Worm (Caenorhabditis elegans) whole organism, L4 larva: Measurements from ENCODE around the gene nep-15.
A peak's percentile ranks its signal among the peaks of the same experiment; 100 is the strongest.

Experiments used
- F37D6.2 ChIP-seq: sonication (generic microtip); optimal IDR thresholded peaks from 2 replicates; lab custom pipeline; 2016; ENCODE audit warnings: mild to moderate bottlenecking, missing genetic modification characterization, missing compliant biosample characterization
- F44E2.7 ChIP-seq: fragments of 200-800 bp; sonication (Bioruptor generic); IDR thresholded peaks from 2 replicates; pipeline ENCODE4 v2.1.2; 2022; ENCODE audit warnings: missing genetic modification characterization, missing compliant biosample characterization
- F49E8.2 ChIP-seq: sonication (generic microtip); optimal IDR thresholded peaks from 2 replicates; lab custom pipeline; 2016; ENCODE audit warnings: missing compliant biosample characterization, mild to moderate bottlenecking, missing genetic modification characterization, borderline replicate concordance
- R02D3.7 ChIP-seq: fragments of 150-350 bp; sonication (generic microtip); optimal IDR thresholded peaks from 3 replicates; lab custom pipeline; 2014; ENCODE audit warnings: missing biosample characterization, missing genetic modification characterization
- T20F7.1 ChIP-seq: fragments of 200-800 bp; sonication (Bioruptor generic); optimal IDR thresholded peaks from 2 replicates; lab custom pipeline; 2018; ENCODE audit warnings: mild to moderate bottlenecking, missing genetic modification characterization, missing compliant biosample characterization
- Y105C5A.15 ChIP-seq: fragments of 200-800 bp; sonication (Bioruptor generic); IDR thresholded peaks from 2 replicates; pipeline ENCODE4 v1.3.6; 2022; ENCODE audit warnings: missing genetic modification characterization, missing compliant biosample characterization
- Y48G9A.11 ChIP-seq: fragments of 200-800 bp; sonication (Bioruptor generic); IDR thresholded peaks from 2 replicates; pipeline ENCODE4 v1.3.6; 2022; ENCODE audit warnings: missing genetic modification reagents, missing genetic modification characterization, missing compliant biosample characterization
- Y5F2A.4 ChIP-seq: fragments of 200-800 bp; sonication (Bioruptor generic); optimal IDR thresholded peaks from 2 replicates; lab custom pipeline; 2018; ENCODE audit warnings: mild to moderate bottlenecking, missing genetic modification characterization, missing compliant biosample characterization
- aly-2 ChIP-seq: sonication (generic microtip); optimal IDR thresholded peaks from 2 replicates; lab custom pipeline; 2018; ENCODE audit warnings: missing biosample characterization, missing genetic modification characterization
- ama-1 ChIP-seq: fragments of 150-350 bp; optimal IDR thresholded peaks from 2 replicates; lab custom pipeline; 2014; ENCODE audit warnings: inconsistent platforms, mixed read lengths
- ceh-20 ChIP-seq: fragments of 200-800 bp; sonication (Bioruptor generic); IDR thresholded peaks from 2 replicates; pipeline ENCODE4 v1.3.6; 2022; ENCODE audit warnings: missing genetic modification reagents, missing genetic modification characterization, missing compliant biosample characterization
- ceh-28 ChIP-seq: fragments of 150-350 bp; optimal IDR thresholded peaks from 2 replicates; lab custom pipeline; 2014; ENCODE audit warnings: missing biosample characterization, missing genetic modification reagents, missing genetic modification characterization
- ceh-32 ChIP-seq: sonication (generic microtip); optimal IDR thresholded peaks from 2 replicates; lab custom pipeline; 2016; ENCODE audit warnings: mild to moderate bottlenecking, missing genetic modification characterization, missing compliant biosample characterization; ENCODE audit not compliant: poor library complexity
- ceh-82 ChIP-seq: sonication (generic microtip); optimal IDR thresholded peaks from 2 replicates; lab custom pipeline; 2017; ENCODE audit warnings: missing biosample characterization, missing genetic modification characterization
- cey-2 ChIP-seq: sonication (generic microtip); optimal IDR thresholded peaks from 3 replicates; lab custom pipeline; 2017; ENCODE audit warnings: missing genetic modification characterization, mild to moderate bottlenecking, missing compliant biosample characterization, antibody characterized with exemption, borderline replicate concordance; ENCODE audit not compliant: insufficient read depth
- daf-12 ChIP-seq: fragments of 150-350 bp; optimal IDR thresholded peaks from 2 replicates; lab custom pipeline; 2014; ENCODE audit warnings: missing biosample characterization, missing genetic modification reagents, missing genetic modification characterization
- daf-19 ChIP-seq: fragments of 200-800 bp; sonication (Bioruptor generic); conservative IDR thresholded peaks from 2 replicates; pipeline ENCODE4 v1.3.6; 2022; ENCODE audit warnings: missing genetic modification characterization, missing compliant biosample characterization
- dmd-8 ChIP-seq: fragments of 200-800 bp; sonication (Bioruptor generic); IDR thresholded peaks from 2 replicates; pipeline ENCODE4 v1.3.6; 2022; ENCODE audit warnings: missing genetic modification characterization, missing compliant biosample characterization
- duxl-1 ChIP-seq: sonication (generic microtip); optimal IDR thresholded peaks from 2 replicates; lab custom pipeline; 2016; ENCODE audit warnings: mild to moderate bottlenecking, missing genetic modification characterization, moderate library complexity, missing compliant biosample characterization; ENCODE audit not compliant: poor library complexity
- dve-1 ChIP-seq: sonication (generic microtip); optimal IDR thresholded peaks from 2 replicates; lab custom pipeline; 2017; ENCODE audit warnings: antibody characterized with exemption, mild to moderate bottlenecking, missing genetic modification characterization, missing compliant biosample characterization; ENCODE audit not compliant: insufficient read depth
- egl-43 ChIP-seq: fragments of 200-800 bp; sonication (Bioruptor generic); IDR thresholded peaks from 2 replicates; pipeline ENCODE4 v1.3.6; 2022; ENCODE audit warnings: missing genetic modification reagents, missing genetic modification characterization, missing compliant biosample characterization
- hlh-11 ChIP-seq: fragments of 200-800 bp; sonication (Bioruptor generic); optimal IDR thresholded peaks from 2 replicates; lab custom pipeline; 2018; ENCODE audit warnings: mild to moderate bottlenecking, missing genetic modification characterization, missing compliant biosample characterization
- hlh-30 ChIP-seq: sonication (generic microtip); optimal IDR thresholded peaks from 2 replicates; lab custom pipeline; 2017; ENCODE audit warnings: antibody characterized with exemption, mild to moderate bottlenecking, missing genetic modification characterization, missing compliant biosample characterization; ENCODE audit not compliant: insufficient read depth
- jun-1 ChIP-seq: fragments of 150-350 bp; optimal IDR thresholded peaks from 2 replicates; lab custom pipeline; 2014; ENCODE audit warnings: missing biosample characterization, missing genetic modification reagents, missing genetic modification characterization
- lim-7 ChIP-seq: fragments of 200-800 bp; sonication (Bioruptor generic); IDR thresholded peaks from 2 replicates; pipeline ENCODE4 v1.3.6; 2022; ENCODE audit warnings: missing genetic modification characterization, missing compliant biosample characterization
- lin-1 ChIP-seq: fragments of 200-800 bp; sonication (Bioruptor generic); IDR thresholded peaks from 2 replicates; pipeline ENCODE4 v1.3.6; 2022; ENCODE audit warnings: missing genetic modification reagents, missing genetic modification characterization, missing compliant biosample characterization
- lin-13 ChIP-seq: fragments of 150-350 bp; optimal IDR thresholded peaks from 2 replicates; lab custom pipeline; 2014; ENCODE audit warnings: missing biosample characterization, missing genetic modification reagents, missing genetic modification characterization
- lin-38 ChIP-seq: fragments of 200-800 bp; sonication (Bioruptor generic); IDR thresholded peaks from 2 replicates; pipeline ENCODE4 v1.3.6; 2022; ENCODE audit warnings: missing genetic modification reagents, missing genetic modification characterization, missing compliant biosample characterization
- lin-39 ChIP-seq: fragments of 150-350 bp; optimal IDR thresholded peaks from 2 replicates; lab custom pipeline; 2014; ENCODE audit warnings: missing biosample characterization, missing genetic modification reagents, missing genetic modification characterization
- lir-3 ChIP-seq: sonication (generic microtip); optimal IDR thresholded peaks from 2 replicates; lab custom pipeline; 2016; ENCODE audit warnings: mild to moderate bottlenecking, missing genetic modification characterization, missing compliant biosample characterization
- madf-5 ChIP-seq, 2 experiments: fragments of 200-800 bp; sonication (Bioruptor generic); IDR thresholded peaks; 2 replicates each; pipeline ENCODE4 v1.3.6; 2022; ENCODE audit warnings: missing compliant biosample characterization in 2 of 2, missing genetic modification characterization in 2 of 2
- madf-9 ChIP-seq: fragments of 200-800 bp; sonication (Bioruptor generic); conservative IDR thresholded peaks from 2 replicates; pipeline ENCODE4 v1.3.6; 2022; ENCODE audit warnings: missing genetic modification reagents, missing genetic modification characterization, missing compliant biosample characterization
- mep-1 ChIP-seq: fragments of 150-350 bp; sonication (generic microtip); optimal IDR thresholded peaks from 3 replicates; lab custom pipeline; 2014; ENCODE audit warnings: missing biosample characterization, missing genetic modification characterization
- mxl-3 ChIP-seq: fragments of 200-800 bp; sonication (Bioruptor generic); optimal IDR thresholded peaks from 2 replicates; lab custom pipeline; 2018; ENCODE audit warnings: mild to moderate bottlenecking, missing genetic modification characterization, missing compliant biosample characterization
- nhr-102 ChIP-seq: sonication (generic microtip); optimal IDR thresholded peaks from 2 replicates; lab custom pipeline; 2016; ENCODE audit warnings: mild to moderate bottlenecking, missing genetic modification characterization, moderate library complexity, missing compliant biosample characterization
- nhr-237 ChIP-seq: sonication (generic microtip); optimal IDR thresholded peaks from 2 replicates; lab custom pipeline; 2017; ENCODE audit warnings: missing biosample characterization, missing genetic modification characterization
- nhr-28 ChIP-seq: fragments of 150-350 bp; optimal IDR thresholded peaks from 2 replicates; lab custom pipeline; 2014; ENCODE audit warnings: missing biosample characterization, missing genetic modification characterization
- nhr-41 ChIP-seq: fragments of 200-800 bp; sonication (Bioruptor generic); IDR thresholded peaks from 2 replicates; pipeline ENCODE4 v1.3.6; 2022; ENCODE audit warnings: missing genetic modification reagents, missing genetic modification characterization, missing compliant biosample characterization
- nhr-76 ChIP-seq: fragments of 150-350 bp; optimal IDR thresholded peaks from 2 replicates; lab custom pipeline; 2014; ENCODE audit warnings: missing biosample characterization, missing genetic modification characterization
- saeg-2 ChIP-seq: fragments of 200-800 bp; sonication (Bioruptor generic); IDR thresholded peaks from 2 replicates; pipeline ENCODE4 v1.3.6; 2022; ENCODE audit warnings: missing genetic modification reagents, missing genetic modification characterization, missing compliant biosample characterization
- skn-1 ChIP-seq: fragments of 150-350 bp; optimal IDR thresholded peaks from 2 replicates; lab custom pipeline; 2014; ENCODE audit warnings: missing biosample characterization, missing genetic modification characterization
- snpc-1.2 ChIP-seq: fragments of 200-800 bp; sonication (Bioruptor generic); IDR thresholded peaks from 2 replicates; pipeline ENCODE4 v1.3.6; 2022; ENCODE audit warnings: missing genetic modification reagents, missing genetic modification characterization, missing compliant biosample characterization
- spr-3 ChIP-seq: fragments of 200-800 bp; sonication (Bioruptor generic); optimal IDR thresholded peaks from 2 replicates; lab custom pipeline; 2018; ENCODE audit warnings: mild to moderate bottlenecking, missing genetic modification characterization, missing compliant biosample characterization
- tra-1 ChIP-seq: fragments of 200-800 bp; sonication (Bioruptor generic); IDR thresholded peaks from 2 replicates; pipeline ENCODE4 v1.3.6; 2022; ENCODE audit warnings: missing genetic modification reagents, missing genetic modification characterization, missing compliant biosample characterization
- unc-62 ChIP-seq, 3 experiments: fragments of 150-350 bp in 1 of 3; sonication (generic microtip); optimal IDR thresholded peaks in 2 of 3; peaks in 1 of 3; 1 replicate in 1 of 3; 2 replicates in 2 of 3; lab custom pipeline; 2014 to 2017; ENCODE audit warnings: missing biosample characterization in 3 of 3, missing genetic modification characterization in 3 of 3, missing genetic modification reagents in 3 of 3, missing genotype in 1 of 3
- vab-7 ChIP-seq: fragments of 200-800 bp; sonication (Bioruptor generic); IDR thresholded peaks from 2 replicates; pipeline ENCODE4 v1.3.6; 2022; ENCODE audit warnings: missing genetic modification reagents, missing genetic modification characterization, missing compliant biosample characterization
- zag-1 ChIP-seq: fragments of 150-350 bp; optimal IDR thresholded peaks from 2 replicates; lab custom pipeline; 2014; ENCODE audit warnings: missing biosample characterization, missing genetic modification characterization
- zip-2 ChIP-seq: fragments of 150-350 bp; optimal IDR thresholded peaks from 2 replicates; lab custom pipeline; 2014; ENCODE audit warnings: missing biosample characterization, missing genetic modification characterization
- ztf-7 ChIP-seq: fragments of 150-350 bp; optimal IDR thresholded peaks from 2 replicates; lab custom pipeline; 2014; ENCODE audit warnings: missing biosample characterization, missing genetic modification characterization

The nep-15 gene

ce11 chrX:8404308-8405085, 32.5 kb downstream of the nep-15 start (continued):
- TF ChIP-seq zip-2 = peak; percentile 83
- TF ChIP-seq spr-3 (GFP tag; lab: Kevin White, UChicago) = peak; percentile 89
- TF ChIP-seq daf-19 = peak; percentile 95
- no peak for TF ChIP-seq daf-12 (tag; lab: Kevin White, UChicago)
- peak; percentile 95 for TF ChIP-seq snpc-1.2
- peak in 1 of 2 experiments; percentile 92; a peak in 3 of 4 replicates for TF ChIP-seq madf-5 (GFP tag; IDR thresholded peaks at IDR 0.05; lab: Robert Waterston, UW)
- peak; percentile 90 for TF ChIP-seq Y48G9A.11 (GFP tag; lab: Robert Waterston, UW)
- peak; percentile 99 for TF ChIP-seq egl-43 (GFP tag; lab: Robert Waterston, UW)
- peak; percentile 81 for TF ChIP-seq lin-13
- TF ChIP-seq zag-1 (tag; lab: Kevin White, UChicago) = peak; percentile 24
- peak; percentile 79 for TF ChIP-seq F49E8.2 (tag; lab: Kevin White, UChicago)
- peak; percentile 95 for TF ChIP-seq ceh-20 (GFP tag; lab: Robert Waterston, UW)
- TF ChIP-seq saeg-2 (GFP tag; lab: Robert Waterston, UW) = peak; percentile 85
- TF ChIP-seq hlh-11 = peak; percentile 93
- TF ChIP-seq nhr-28 = peak; percentile 79
- peak; percentile 85 for TF ChIP-seq hlh-30 (tag; lab: Kevin White, UChicago)
- peak; percentile 97 for TF ChIP-seq dmd-8 (GFP tag; lab: Robert Waterston, UW)
- TF ChIP-seq vab-7 (GFP tag; lab: Robert Waterston, UW) = peak; percentile 99
- peak; percentile 94 for TF ChIP-seq madf-9
- no peak for TF ChIP-seq skn-1 (tag; lab: Kevin White, UChicago)
- peak; percentile 99 for TF ChIP-seq lim-7 (GFP tag; lab: Robert Waterston, UW)
- TF ChIP-seq ceh-28 = no peak
- TF ChIP-seq unc-62 (GFP tag; optimal IDR thresholded peaks at IDR 0.05 in 1 of 2; lab: Kevin White, UChicago) = peak in 1 of 2 experiments; percentile 90
- TF ChIP-seq unc-62 (tag; optimal IDR thresholded peaks at IDR 0.05; lab: Kevin White, UChicago) = no peak
- peak; percentile 96 for TF ChIP-seq F44E2.7 (GFP tag; lab: Robert Waterston, UW)
- peak; percentile 67 for TF ChIP-seq ztf-7
- no peak for TF ChIP-seq ceh-82 (tag; lab: Kevin White, UChicago)
- TF ChIP-seq lin-38 (GFP tag; lab: Robert Waterston, UW) = no peak; the same call in 1 of the 2 replicates
- peak; percentile 82 for TF ChIP-seq ceh-32 (tag; lab: Kevin White, UChicago)
- TF ChIP-seq nhr-76 (tag; lab: Kevin White, UChicago) = no peak
- no peak for TF ChIP-seq aly-2 (tag; lab: Kevin White, UChicago)
- peak; percentile 80 for TF ChIP-seq Y5F2A.4 (GFP tag; lab: Kevin White, UChicago)
- peak; percentile 85 for TF ChIP-seq jun-1 (tag; lab: Kevin White, UChicago)
- TF ChIP-seq cey-2 (tag; lab: Kevin White, UChicago) = no peak
- peak; percentile 98 for TF ChIP-seq tra-1 (GFP tag; lab: Robert Waterston, UW)
- peak; percentile 95 for TF ChIP-seq mep-1 (tag; lab: Kevin White, UChicago)
- TF ChIP-seq nhr-102 (tag; lab: Kevin White, UChicago) = peak; percentile 90
- TF ChIP-seq lin-39 = no peak
- no peak for TF ChIP-seq ama-1 (lab: Kevin White, UChicago)
- TF ChIP-seq F37D6.2 (tag; lab: Kevin White, UChicago) = peak; percentile 87
- TF ChIP-seq lir-3 (tag; lab: Kevin White, UChicago) = peak; percentile 88
- no peak for TF ChIP-seq nhr-237 (tag; lab: Kevin White, UChicago)
- peak; percentile 93 for TF ChIP-seq duxl-1
- peak; percentile 94 for TF ChIP-seq lin-1 (GFP tag; lab: Robert Waterston, UW)
- TF ChIP-seq mxl-3 (GFP tag; lab: Kevin White, UChicago) = peak; percentile 82
- TF ChIP-seq R02D3.7 = no peak
- TF ChIP-seq dve-1 (tag; lab: Kevin White, UChicago) = peak; percentile 89
- TF ChIP-seq T20F7.1 (GFP tag; lab: Kevin White, UChicago) = peak; percentile 78
- peak; percentile 89 for TF ChIP-seq nhr-41 (GFP tag; lab: Robert Waterston, UW)
- TF ChIP-seq Y105C5A.15 = peak; percentile 88
